Fruit fly (Drosophila melanogaster) whole organism, wandering third instar larva: ENCODE measurements around the gene grn.

Experiments used
- Abd-B ChIP-seq: fragments of >200 bp; optimal IDR thresholded peaks from 2 replicates; lab custom pipeline; 2017; ENCODE audit warnings: missing biosample characterization, missing genetic modification characterization
- Myc ChIP-seq: fragments of >200 bp; optimal IDR thresholded peaks from 2 replicates; lab custom pipeline; 2017
- fru ChIP-seq: fragments of 200-800 bp; sonication (Bioruptor generic); optimal IDR thresholded peaks from 3 replicates; lab custom pipeline; 2016; ENCODE audit warnings: missing biosample characterization, mild to moderate bottlenecking, missing genetic modification characterization
- h ChIP-seq: fragments of 200-800 bp; sonication (Bioruptor generic); optimal IDR thresholded peaks from 3 replicates; lab custom pipeline; 2016; ENCODE audit warnings: missing biosample characterization, mild to moderate bottlenecking, missing genetic modification characterization
- jim ChIP-seq: fragments of 175-275, 200-325 bp; sonication (Bioruptor generic); optimal IDR thresholded peaks from 2 replicates; lab custom pipeline; 2016; ENCODE audit warnings: missing biosample characterization, mild to moderate bottlenecking, missing genetic modification characterization
- rgr ChIP-seq: fragments of 200-800 bp; sonication (Bioruptor generic); optimal IDR thresholded peaks from 3 replicates; lab custom pipeline; 2016; ENCODE audit warnings: missing biosample characterization, mild to moderate bottlenecking, missing genetic modification characterization

- TF ChIP-seq fru (no peak), rgr (GFP tag; lab: Kevin White, UChicago) (no peak), h (GFP tag; lab: Kevin White, UChicago) (no peak), Myc (lab: Kevin White, UChicago) (no peak), Abd-B (GFP tag; lab: Kevin White, UChicago) (no peak), jim (GFP tag; lab: Kevin White, UChicago) (no peak)
Observed at dm6 chr3R:8139854-8140402, 41.3 kb downstream of the grn start.
